Worm (Caenorhabditis elegans) whole organism, L2 larva: ENCODE results near the gene F53B3.6.

Source experiments
- C34F6.9 ChIP-seq: fragments of 150-350 bp; optimal IDR thresholded peaks from 2 replicates; lab custom pipeline; 2014; ENCODE audit warnings: missing biosample characterization, missing genetic modification characterization
- F13H6.1 ChIP-seq: sonication (generic microtip); optimal IDR thresholded peaks from 2 replicates; lab custom pipeline; 2016; ENCODE audit warnings: missing genetic modification characterization, missing compliant biosample characterization
- R02D3.7 ChIP-seq: fragments of 150-350 bp; optimal IDR thresholded peaks from 2 replicates; lab custom pipeline; 2014; ENCODE audit warnings: missing biosample characterization, missing genetic modification characterization
- Y55F3AM.14 ChIP-seq: fragments of 200-800 bp; sonication (Bioruptor generic); optimal IDR thresholded peaks from 2 replicates; lab custom pipeline; 2018; ENCODE audit warnings: mild to moderate bottlenecking, missing genetic modification characterization, missing compliant biosample characterization
- ZK546.5 ChIP-seq: sonication (generic microtip); optimal IDR thresholded peaks from 2 replicates; lab custom pipeline; 2017; ENCODE audit warnings: missing biosample characterization, missing genetic modification characterization
- alr-1 ChIP-seq: fragments of 150-350 bp; optimal IDR thresholded peaks from 2 replicates; lab custom pipeline; 2014; ENCODE audit warnings: missing biosample characterization, missing genetic modification characterization
- aly-2 ChIP-seq: fragments of 150-350 bp; optimal IDR thresholded peaks from 2 replicates; lab custom pipeline; 2014; ENCODE audit warnings: missing biosample characterization, missing genetic modification characterization
- blmp-1 ChIP-seq: sonication (generic microtip); optimal IDR thresholded peaks from 2 replicates; lab custom pipeline; 2017; ENCODE audit warnings: missing genetic modification characterization, mild to moderate bottlenecking, missing compliant biosample characterization, antibody characterized with exemption, moderate library complexity; ENCODE audit not compliant: insufficient read depth
- ceh-16 ChIP-seq: fragments of 150-350 bp; optimal IDR thresholded peaks from 2 replicates; lab custom pipeline; 2014; ENCODE audit warnings: missing biosample characterization, missing genetic modification characterization
- ceh-82 ChIP-seq: fragments of 150-350 bp; optimal IDR thresholded peaks from 2 replicates; lab custom pipeline; 2014; ENCODE audit warnings: missing biosample characterization, missing genetic modification characterization
- crh-2 ChIP-seq: sonication (generic microtip); optimal IDR thresholded peaks from 2 replicates; lab custom pipeline; 2017; ENCODE audit warnings: missing biosample characterization, missing genetic modification characterization
- dmd-4 ChIP-seq: sonication (generic microtip); optimal IDR thresholded peaks from 2 replicates; lab custom pipeline; 2017; ENCODE audit warnings: missing biosample characterization, missing genetic modification characterization
- egl-27 ChIP-seq: sonication (generic microtip); optimal IDR thresholded peaks from 3 replicates; lab custom pipeline; 2017; ENCODE audit warnings: missing biosample characterization, missing genetic modification reagents, missing genetic modification characterization
- elt-1 ChIP-seq: fragments of 150-350 bp; optimal IDR thresholded peaks from 2 replicates; lab custom pipeline; 2014; ENCODE audit warnings: missing biosample characterization, missing genetic modification characterization
- elt-3 ChIP-seq: sonication (generic microtip); optimal IDR thresholded peaks from 2 replicates; lab custom pipeline; 2017; ENCODE audit warnings: missing biosample characterization, missing genetic modification characterization
- fos-1 ChIP-seq: fragments of 150-350 bp; optimal IDR thresholded peaks from 2 replicates; lab custom pipeline; 2014; ENCODE audit warnings: missing biosample characterization, missing genetic modification characterization
- gmeb-1 ChIP-seq: fragments of 150-350 bp; optimal IDR thresholded peaks from 2 replicates; lab custom pipeline; 2014; ENCODE audit warnings: missing biosample characterization, missing genetic modification characterization
- lin-13 ChIP-seq: fragments of 150-350 bp; optimal IDR thresholded peaks from 2 replicates; lab custom pipeline; 2014; ENCODE audit warnings: missing biosample characterization, missing genetic modification reagents, missing genetic modification characterization
- lsy-2 ChIP-seq, 2 experiments: fragments of 150-350 bp in 1 of 2; sonication (generic microtip) in 1 of 2; optimal IDR thresholded peaks; 2 replicates each; lab custom pipeline; 2014 to 2017; ENCODE audit warnings: missing biosample characterization in 2 of 2, missing genetic modification characterization in 2 of 2
- mab-5 ChIP-seq: fragments of 150-350 bp; optimal IDR thresholded peaks from 2 replicates; lab custom pipeline; 2014; ENCODE audit warnings: missing biosample characterization, missing genetic modification characterization
- mdl-1 ChIP-seq, 2 experiments: fragments of 150-350 bp in 1 of 2; sonication (generic microtip) in 1 of 2; optimal IDR thresholded peaks; 2 replicates each; lab custom pipeline; 2017; ENCODE audit warnings: missing biosample characterization in 2 of 2, missing genetic modification characterization in 2 of 2
- nhr-10 ChIP-seq: sonication (generic microtip); optimal IDR thresholded peaks from 2 replicates; lab custom pipeline; 2017; ENCODE audit warnings: missing biosample characterization, missing genetic modification characterization
- nhr-11 ChIP-seq: fragments of 150-350 bp; optimal IDR thresholded peaks from 2 replicates; lab custom pipeline; 2014; ENCODE audit warnings: missing biosample characterization, missing genetic modification characterization
- nhr-12 ChIP-seq: fragments of 150-350 bp; optimal IDR thresholded peaks from 2 replicates; lab custom pipeline; 2014; ENCODE audit warnings: missing biosample characterization, missing genetic modification characterization
- nhr-129 ChIP-seq: fragments of 150-350 bp; optimal IDR thresholded peaks from 2 replicates; lab custom pipeline; 2014; ENCODE audit warnings: missing biosample characterization, missing genetic modification characterization
- nhr-21 ChIP-seq: fragments of 150-350 bp; optimal IDR thresholded peaks from 2 replicates; lab custom pipeline; 2014; ENCODE audit warnings: missing biosample characterization, missing genetic modification characterization
- nhr-237 ChIP-seq: fragments of 150-350 bp; optimal IDR thresholded peaks from 2 replicates; lab custom pipeline; 2014; ENCODE audit warnings: missing biosample characterization, missing genetic modification characterization
- nhr-25 ChIP-seq: fragments of 150-350 bp; sonication (generic microtip); optimal IDR thresholded peaks from 3 replicates; lab custom pipeline; 2014; ENCODE audit warnings: missing biosample characterization, missing genetic modification characterization
- nhr-6 ChIP-seq: fragments of 150-350 bp; optimal IDR thresholded peaks from 2 replicates; lab custom pipeline; 2014; ENCODE audit warnings: missing biosample characterization, missing genetic modification characterization
- nhr-77 ChIP-seq: fragments of 150-350 bp; optimal IDR thresholded peaks from 2 replicates; lab custom pipeline; 2014; ENCODE audit warnings: missing biosample characterization, missing genetic modification characterization
- peb-1 ChIP-seq: fragments of 150-350 bp; optimal IDR thresholded peaks from 2 replicates; lab custom pipeline; 2014; ENCODE audit warnings: missing biosample characterization, missing genetic modification characterization
- skn-1 ChIP-seq: sonication (generic microtip); optimal IDR thresholded peaks from 2 replicates; lab custom pipeline; 2017; ENCODE audit warnings: missing biosample characterization, missing genetic modification characterization
- sma-3 ChIP-seq: sonication (generic microtip); optimal IDR thresholded peaks from 2 replicates; lab custom pipeline; 2016; ENCODE audit warnings: missing genetic modification reagents, missing genetic modification characterization, missing compliant biosample characterization
- sma-9 ChIP-seq, 2 experiments: fragments of 150-350 bp in 1 of 2; sonication (generic microtip) in 1 of 2; optimal IDR thresholded peaks; 2 replicates each; lab custom pipeline; 2014 to 2016; ENCODE audit warnings: missing genetic modification characterization in 2 of 2, mild to moderate bottlenecking in 1 of 2, missing biosample characterization in 1 of 2, missing compliant biosample characterization in 1 of 2, missing genetic modification reagents in 1 of 2, moderate library complexity in 1 of 2
- unc-39 ChIP-seq: fragments of 150-350 bp; optimal IDR thresholded peaks from 2 replicates; lab custom pipeline; 2014; ENCODE audit warnings: missing biosample characterization, missing genetic modification characterization
- unc-55 ChIP-seq: fragments of 150-350 bp; sonication (generic microtip); optimal IDR thresholded peaks from 3 replicates; lab custom pipeline; 2014; ENCODE audit warnings: missing biosample characterization, missing genetic modification reagents, missing genetic modification characterization
- unc-62 ChIP-seq: fragments of 150-350 bp; optimal IDR thresholded peaks from 2 replicates; lab custom pipeline; 2014; ENCODE audit warnings: missing biosample characterization, missing genetic modification reagents, missing genetic modification characterization
- zag-1 ChIP-seq: fragments of 150-350 bp; optimal IDR thresholded peaks from 2 replicates; lab custom pipeline; 2014; ENCODE audit warnings: missing biosample characterization, missing genetic modification characterization
- ztf-1 ChIP-seq: fragments of 200-800 bp; sonication (Bioruptor generic); conservative IDR thresholded peaks from 2 replicates; pipeline ENCODE4 v1.3.6; 2022; ENCODE audit warnings: missing genetic modification characterization, missing compliant biosample characterization
- ztf-11 ChIP-seq: sonication (generic microtip); optimal IDR thresholded peaks from 2 replicates; lab custom pipeline; 2017; ENCODE audit warnings: missing biosample characterization, missing genetic modification characterization
- ztf-4 ChIP-seq: fragments of 150-350 bp; optimal IDR thresholded peaks from 2 replicates; lab custom pipeline; 2014; ENCODE audit warnings: missing biosample characterization, missing genetic modification characterization

F53B3.6 gene

ce11 chrX:2852388-2852908 lies 11.6 kb upstream of the F53B3.6 start, which contains the start of gene kin-29 (continued):
- TF ChIP-seq F13H6.1 (tag; lab: Kevin White, UChicago) (peak; percentile 97), unc-39 (tag; lab: Kevin White, UChicago) (no peak), alr-1 (tag; lab: Kevin White, UChicago) (no peak), nhr-12 (tag; lab: Kevin White, UChicago) (no peak), mab-5 (peak; percentile 67), dmd-4 (no peak), gmeb-1 (tag; lab: Kevin White, UChicago) (peak; percentile 48), egl-27 (tag; lab: Kevin White, UChicago) (peak; percentile 63), nhr-11 (no peak), skn-1 (no peak), ceh-82 (tag; lab: Kevin White, UChicago) (no peak), nhr-6 (tag; lab: Kevin White, UChicago) (peak; percentile 65), nhr-77 (tag; lab: Kevin White, UChicago) (no peak), elt-1 (tag; lab: Kevin White, UChicago) (no peak), nhr-237 (tag; lab: Kevin White, UChicago) (no peak), peb-1 (tag; lab: Kevin White, UChicago) (no peak), unc-62 (GFP tag; lab: Kevin White, UChicago) (no peak), mdl-1 (tag; optimal IDR thresholded peaks at IDR 0.05; lab: Kevin White, UChicago) (peak; percentile 26 to 74), crh-2 (peak; percentile 75), nhr-10 (tag; lab: Kevin White, UChicago) (peak; percentile 11), unc-55 (peak; percentile 87), zag-1 (tag; lab: Kevin White, UChicago) (peak; percentile 73)
- TF ChIP-seq, all 48 proteins: peak for 27

- TF ChIP-seq lsy-2 (tag; optimal IDR thresholded peaks at IDR 0.05; lab: Kevin White, UChicago): peak in 1 of 2 experiments; percentile 0
- TF ChIP-seq nhr-6 (tag; lab: Kevin White, UChicago): no peak
- TF ChIP-seq, all 48 proteins: peak for 1
Observed at ce11 chrX:2853963-2854362, 10.1 kb upstream of the F53B3.6 start.

ce11 chrX:2857070-2857825 lies 6.8 kb upstream of the F53B3.6 start, which contains the start of gene tra-4:
Gene tra-4 (minus strand): TSS chrX:2857603.
- no peak for TF ChIP-seq nhr-12 (tag; lab: Kevin White, UChicago)
- no peak for TF ChIP-seq nhr-21 (tag; lab: Kevin White, UChicago)
- no peak for TF ChIP-seq fos-1 (tag; lab: Kevin White, UChicago)
- no peak for TF ChIP-seq blmp-1 (tag; lab: Kevin White, UChicago)
- no peak for TF ChIP-seq crh-2
- no peak for TF ChIP-seq unc-39 (tag; lab: Kevin White, UChicago)
- no peak for TF ChIP-seq peb-1 (tag; lab: Kevin White, UChicago)
- peak; percentile 51 for TF ChIP-seq unc-55
- TF ChIP-seq nhr-129: no peak
- no peak for TF ChIP-seq skn-1
- TF ChIP-seq unc-62 (GFP tag; lab: Kevin White, UChicago): no peak
- TF ChIP-seq alr-1 (tag; lab: Kevin White, UChicago): no peak
- TF ChIP-seq nhr-6 (tag; lab: Kevin White, UChicago): no peak
- TF ChIP-seq aly-2 (tag; lab: Kevin White, UChicago): no peak
- TF ChIP-seq Y55F3AM.14 (GFP tag; lab: Kevin White, UChicago): no peak
- TF ChIP-seq ceh-82 (tag; lab: Kevin White, UChicago): no peak
- TF ChIP-seq egl-27 (tag; lab: Kevin White, UChicago): no peak
- peak; percentile 15 for TF ChIP-seq C34F6.9 (tag; lab: Kevin White, UChicago)
- TF ChIP-seq mab-5: no peak
- no peak for TF ChIP-seq ztf-11 (tag; lab: Kevin White, UChicago)
- no peak for TF ChIP-seq nhr-237 (tag; lab: Kevin White, UChicago)
- TF ChIP-seq lsy-2 (tag; optimal IDR thresholded peaks at IDR 0.05; lab: Kevin White, UChicago): peak in 1 of 2 experiments; percentile 26
- peak; percentile 44 for TF ChIP-seq sma-9 (GFP tag; optimal IDR thresholded peaks at IDR 0.05; lab: Kevin White, UChicago)
- no peak for TF ChIP-seq sma-9 (tag; optimal IDR thresholded peaks at IDR 0.05; lab: Kevin White, UChicago)
- no peak for TF ChIP-seq ztf-1
- TF ChIP-seq elt-3 (tag; lab: Kevin White, UChicago): no peak
- TF ChIP-seq ztf-4 (tag; lab: Kevin White, UChicago): no peak
- peak; percentile 80 for TF ChIP-seq nhr-25
- TF ChIP-seq ceh-16 (tag; lab: Kevin White, UChicago): no peak
- TF ChIP-seq ZK546.5 (tag; lab: Kevin White, UChicago): no peak
- peak; percentile 36 for TF ChIP-seq lin-13
- TF ChIP-seq R02D3.7 (tag; lab: Kevin White, UChicago): no peak
- no peak for TF ChIP-seq nhr-10 (tag; lab: Kevin White, UChicago)
- no peak for TF ChIP-seq gmeb-1 (tag; lab: Kevin White, UChicago)
- no peak for TF ChIP-seq sma-3
